Worm (Caenorhabditis elegans) whole organism, mixed stage, embryonic: ENCODE results near the gene F01G10.4.

Source experiments
- M03D4.4 ChIP-seq: sonication (generic microtip); optimal IDR thresholded peaks from 2 replicates; lab custom pipeline; 2017; ENCODE audit warnings: mild to moderate bottlenecking, missing genetic modification characterization, missing compliant biosample characterization
- ceh-83 ChIP-seq: fragments of 200-800 bp; sonication (Bioruptor generic); optimal IDR thresholded peaks from 2 replicates; lab custom pipeline; 2018; ENCODE audit warnings: mild to moderate bottlenecking, missing genetic modification characterization, missing compliant biosample characterization
- elt-3 ChIP-seq: fragments of 150-350 bp; optimal IDR thresholded peaks from 2 replicates; lab custom pipeline; 2014; ENCODE audit warnings: missing biosample characterization, missing genetic modification characterization
- mab-5 ChIP-seq: fragments of 150-350 bp; optimal IDR thresholded peaks from 2 replicates; lab custom pipeline; 2014; ENCODE audit warnings: missing biosample characterization, missing genetic modification characterization
- mep-1 ChIP-seq: fragments of 150-350 bp; optimal IDR thresholded peaks from 2 replicates; lab custom pipeline; 2017; ENCODE audit warnings: missing biosample characterization, missing genetic modification reagents, missing genetic modification characterization, inconsistent platforms
- nhr-12 ChIP-seq: fragments of 150-350 bp; optimal IDR thresholded peaks from 2 replicates; lab custom pipeline; 2014; ENCODE audit warnings: missing biosample characterization, missing genetic modification characterization
- nhr-76 ChIP-seq: sonication (generic microtip); optimal IDR thresholded peaks from 2 replicates; lab custom pipeline; 2017; ENCODE audit warnings: missing biosample characterization, missing genetic modification characterization
- snpc-4 ChIP-seq: fragments of 150-350 bp; optimal IDR thresholded peaks from 2 replicates; lab custom pipeline; 2014; ENCODE audit warnings: missing biosample characterization, missing genetic modification characterization
- unc-62 ChIP-seq: fragments of 150-350 bp; optimal IDR thresholded peaks from 2 replicates; lab custom pipeline; 2014; ENCODE audit warnings: missing biosample characterization, missing genetic modification reagents, missing genetic modification characterization

DNA sequence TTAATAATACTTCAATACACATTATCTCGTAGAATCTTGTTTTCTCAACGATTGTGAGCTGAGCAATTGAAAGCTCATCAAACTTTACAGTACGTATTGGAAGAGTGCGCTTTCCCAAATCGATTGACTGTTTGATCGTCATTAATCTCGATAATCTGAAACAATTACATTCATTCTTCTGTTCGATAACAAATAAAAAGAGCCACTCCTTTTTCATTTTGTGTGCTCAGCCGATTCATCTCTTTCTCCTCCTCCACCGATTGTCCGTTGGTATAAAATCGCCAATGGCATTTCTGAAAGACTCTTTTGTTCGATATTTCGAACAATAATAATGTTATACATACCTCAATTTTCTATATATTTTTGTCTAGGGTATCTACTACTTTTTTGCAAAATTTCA, 8.6 kb downstream of the F01G10.4 start, which contains the start of gene nas-12:
- no peak for TF ChIP-seq snpc-4 (tag; lab: Kevin White, UChicago)
- TF ChIP-seq nhr-12 (tag; lab: Kevin White, UChicago) = no peak
- no peak for TF ChIP-seq mep-1 (tag; lab: Kevin White, UChicago)
- TF ChIP-seq unc-62 (GFP tag; lab: Kevin White, UChicago) = no peak
- TF ChIP-seq nhr-76 (tag; lab: Kevin White, UChicago) = no peak
- no peak for TF ChIP-seq mab-5 (tag; lab: Kevin White, UChicago)
- TF ChIP-seq elt-3 (tag; lab: Kevin White, UChicago) = no peak
- no peak for TF ChIP-seq ceh-83 (GFP tag; lab: Kevin White, UChicago)
- no peak for TF ChIP-seq M03D4.4 (tag; lab: Kevin White, UChicago)
